Worm (Caenorhabditis elegans) whole organism, young adult: ENCODE data around the gene M106.7.

ENCODE experiments used
- B0261.1 ChIP-seq: sonication (generic microtip); optimal IDR thresholded peaks from 2 replicates; lab custom pipeline; 2016; ENCODE audit warnings: mild to moderate bottlenecking, missing genetic modification characterization, moderate library complexity, missing compliant biosample characterization
- ceh-27 ChIP-seq: fragments of 200-800 bp; sonication (Bioruptor generic); optimal IDR thresholded peaks from 2 replicates; lab custom pipeline; 2018; ENCODE audit warnings: mild to moderate bottlenecking, missing genetic modification characterization, moderate library complexity, missing compliant biosample characterization
- hsf-1 ChIP-seq: fragments of 200-800 bp; sonication (Bioruptor generic); IDR thresholded peaks from 2 replicates; pipeline ENCODE4 v1.3.6; 2022; ENCODE audit warnings: missing genetic modification reagents, missing genetic modification characterization, missing compliant biosample characterization
- lsl-1 ChIP-seq: fragments of 200-800 bp; sonication (Bioruptor generic); optimal IDR thresholded peaks from 2 replicates; lab custom pipeline; 2018; ENCODE audit warnings: mild to moderate bottlenecking, missing genetic modification characterization, moderate library complexity, missing compliant biosample characterization
- lsy-27 ChIP-seq: sonication (generic microtip); optimal IDR thresholded peaks from 2 replicates; lab custom pipeline; 2017; ENCODE audit warnings: missing genetic modification characterization, mild to moderate bottlenecking, missing compliant biosample characterization, antibody characterized with exemption, missing genotype, borderline replicate concordance; ENCODE audit not compliant: insufficient read depth
- nhr-179 ChIP-seq: sonication (generic microtip); optimal IDR thresholded peaks from 2 replicates; lab custom pipeline; 2016; ENCODE audit warnings: mild to moderate bottlenecking, missing genetic modification characterization, missing compliant biosample characterization
- nhr-80 ChIP-seq: sonication (generic microtip); optimal IDR thresholded peaks from 2 replicates; lab custom pipeline; 2016; ENCODE audit warnings: missing genetic modification characterization, missing compliant biosample characterization
- pha-4 ChIP-seq: fragments of 150-350 bp; sonication (generic microtip); optimal IDR thresholded peaks from 2 replicates; lab custom pipeline; 2014; ENCODE audit warnings: missing biosample characterization, missing genetic modification reagents, missing genetic modification characterization
- tlf-1 ChIP-seq: fragments of 200-800 bp; sonication (Bioruptor generic); optimal IDR thresholded peaks from 2 replicates; lab custom pipeline; 2018; ENCODE audit warnings: mild to moderate bottlenecking, missing genetic modification characterization, missing compliant biosample characterization
- unc-62 ChIP-seq: fragments of 150-350 bp; optimal IDR thresholded peaks from 2 replicates; lab custom pipeline; 2014; ENCODE audit warnings: missing biosample characterization, missing genetic modification reagents, missing genetic modification characterization

ce11 chrII:10862749-10863656 lies 6.0 kb upstream of the M106.7 start:
- TF ChIP-seq lsl-1 (GFP tag; lab: Kevin White, UChicago) (peak; percentile 87), ceh-27 (GFP tag; lab: Kevin White, UChicago) (no peak), unc-62 (GFP tag; lab: Kevin White, UChicago) (no peak), lsy-27 (no peak), hsf-1 (GFP tag; lab: Robert Waterston, UW) (no peak), tlf-1 (GFP tag; lab: Kevin White, UChicago) (no peak), nhr-179 (tag; lab: Kevin White, UChicago) (no peak), pha-4 (tag; lab: Kevin White, UChicago) (no peak), B0261.1 (tag; lab: Kevin White, UChicago) (no peak), nhr-80 (tag; lab: Kevin White, UChicago) (no peak)
